Worm (Caenorhabditis elegans): ENCODE measurements around the gene glb-29.

- no peak for TF ChIP-seq unc-62 (GFP tag; optimal IDR thresholded peaks at IDR 0.05)
- no peak for TF ChIP-seq lsy-2 (tag; optimal IDR thresholded peaks at IDR 0.05)
- no peak for TF ChIP-seq sem-2 (GFP tag; optimal IDR thresholded peaks at IDR 0.05)
- TF ChIP-seq snpc-4 (tag; optimal IDR thresholded peaks at IDR 0.05): no peak
- TF ChIP-seq mep-1 (tag; optimal IDR thresholded peaks at IDR 0.05): no peak
- no peak for TF ChIP-seq pha-4 (tag; optimal IDR thresholded peaks at IDR 0.05)
- TF ChIP-seq cnd-1 (tag; optimal IDR thresholded peaks at IDR 0.05): no peak
- TF ChIP-seq nhr-28 (tag; optimal IDR thresholded peaks at IDR 0.05): no peak
- no peak for TF ChIP-seq nhr-76 (tag; optimal IDR thresholded peaks at IDR 0.05)
- TF ChIP-seq nhr-12 (tag; optimal IDR thresholded peaks at IDR 0.05): no peak
Observed at ce11 chrII:11966602-11967001, 42.3 kb upstream of the glb-29 start, which contains the start of gene rab-7.

Data from whole organism, mixed stage, embryonic.